Worm (Caenorhabditis elegans) whole organism, L1 larva: ENCODE measurements around the gene Y48C3A.5.

Source experiments
- C04F5.9 ChIP-seq: sonication (generic microtip); optimal IDR thresholded peaks from 2 replicates; lab custom pipeline; 2016; ENCODE audit warnings: missing genetic modification characterization, missing compliant biosample characterization
- C16A3.4 ChIP-seq: fragments of 150-350 bp; optimal IDR thresholded peaks from 2 replicates; lab custom pipeline; 2014; ENCODE audit warnings: missing biosample characterization, missing genetic modification characterization
- C34B4.2 ChIP-seq: sonication (generic microtip); optimal IDR thresholded peaks from 2 replicates; lab custom pipeline; 2017; ENCODE audit warnings: mild to moderate bottlenecking, missing genetic modification characterization, missing compliant biosample characterization
- F16B12.6 ChIP-seq: fragments of 150-350 bp; optimal IDR thresholded peaks from 2 replicates; lab custom pipeline; 2014; ENCODE audit warnings: missing biosample characterization, missing genetic modification characterization
- Y116A8C.19 ChIP-seq: sonication (generic microtip); optimal IDR thresholded peaks from 2 replicates; lab custom pipeline; 2016; ENCODE audit warnings: missing compliant biosample characterization, missing genetic modification characterization, borderline replicate concordance
- aha-1 ChIP-seq: fragments of 150-350 bp; optimal IDR thresholded peaks from 2 replicates; lab custom pipeline; 2014; ENCODE audit warnings: missing biosample characterization, missing genetic modification characterization
- alr-1 ChIP-seq: fragments of 200-800 bp; sonication (Bioruptor generic); optimal IDR thresholded peaks from 2 replicates; lab custom pipeline; 2018; ENCODE audit warnings: borderline replicate concordance, mild to moderate bottlenecking, missing genetic modification characterization, missing compliant biosample characterization
- ceh-88 ChIP-seq: fragments of 200-800 bp; sonication (Bioruptor generic); IDR thresholded peaks from 2 replicates; pipeline ENCODE4 v1.3.6; 2022; ENCODE audit warnings: missing genetic modification characterization, missing compliant biosample characterization
- ces-1 ChIP-seq: fragments of 150-350 bp; optimal IDR thresholded peaks from 2 replicates; lab custom pipeline; 2014; ENCODE audit warnings: missing biosample characterization, missing genetic modification reagents, missing genetic modification characterization
- dsc-1 ChIP-seq: sonication (generic microtip); optimal IDR thresholded peaks from 2 replicates; lab custom pipeline; 2016; ENCODE audit warnings: mild to moderate bottlenecking, missing genetic modification characterization, missing compliant biosample characterization
- efl-1 ChIP-seq, 4 experiments: fragments of 150-350 bp; optimal IDR thresholded peaks in 3 of 4; peaks in 1 of 4; 1 replicate in 1 of 4; 2 replicates in 3 of 4; lab custom pipeline; 2014; ENCODE audit warnings: missing biosample characterization in 2 of 4, missing genetic modification characterization in 2 of 4, missing genetic modification reagents in 2 of 4
- efl-3 ChIP-seq: fragments of 200-800 bp; sonication (Bioruptor generic); optimal IDR thresholded peaks from 2 replicates; lab custom pipeline; 2018; ENCODE audit warnings: mild to moderate bottlenecking, missing genetic modification characterization, missing compliant biosample characterization
- egl-13 ChIP-seq: sonication (generic microtip); optimal IDR thresholded peaks from 2 replicates; lab custom pipeline; 2016; ENCODE audit warnings: missing genotype, missing genetic modification reagents, missing genetic modification characterization, missing compliant biosample characterization
- elt-2 ChIP-seq: sonication (generic microtip); optimal IDR thresholded peaks from 2 replicates; lab custom pipeline; 2016; ENCODE audit warnings: missing genetic modification characterization, mild to moderate bottlenecking, inconsistent platforms, missing compliant biosample characterization, missing genetic modification reagents
- ets-5 ChIP-seq: fragments of 200-800 bp; sonication (Bioruptor generic); IDR thresholded peaks from 2 replicates; pipeline ENCODE4 v1.3.6; 2022; ENCODE audit warnings: missing genetic modification characterization, missing compliant biosample characterization
- fkh-10 ChIP-seq: sonication (generic microtip); optimal IDR thresholded peaks from 2 replicates; lab custom pipeline; 2017; ENCODE audit warnings: missing biosample characterization, missing genetic modification reagents, missing genetic modification characterization
- fkh-4 ChIP-seq: sonication (generic microtip); optimal IDR thresholded peaks from 2 replicates; lab custom pipeline; 2016; ENCODE audit warnings: missing compliant biosample characterization, missing genetic modification characterization, borderline replicate concordance
- hlh-4 ChIP-seq: sonication (generic microtip); optimal IDR thresholded peaks from 2 replicates; lab custom pipeline; 2016; ENCODE audit warnings: mild to moderate bottlenecking, missing genetic modification characterization, missing compliant biosample characterization
- hpl-2 ChIP-seq: fragments of 150-350 bp; optimal IDR thresholded peaks from 2 replicates; lab custom pipeline; 2014; ENCODE audit warnings: missing biosample characterization, missing genetic modification reagents, missing genetic modification characterization
- irx-1 ChIP-seq: sonication (generic microtip); optimal IDR thresholded peaks from 2 replicates; lab custom pipeline; 2016; ENCODE audit warnings: missing genetic modification characterization, missing compliant biosample characterization
- jun-1 ChIP-seq: fragments of 150-350 bp; optimal IDR thresholded peaks from 2 replicates; lab custom pipeline; 2014; ENCODE audit warnings: missing biosample characterization, missing genetic modification reagents, missing genetic modification characterization
- lin-13 ChIP-seq: fragments of 150-350 bp; optimal IDR thresholded peaks from 2 replicates; lab custom pipeline; 2014; ENCODE audit warnings: missing biosample characterization, missing genetic modification reagents, missing genetic modification characterization
- lin-14 ChIP-seq: fragments of 200-800 bp; sonication (Bioruptor generic); optimal IDR thresholded peaks from 2 replicates; lab custom pipeline; 2018; ENCODE audit warnings: mild to moderate bottlenecking, missing genetic modification characterization, moderate library complexity, missing compliant biosample characterization
- lin-35 ChIP-seq, 2 experiments: fragments of 150-350 bp; optimal IDR thresholded peaks; 2 replicates each; lab custom pipeline; 2014; ENCODE audit warnings: missing biosample characterization in 2 of 2, missing genetic modification characterization in 2 of 2, missing genetic modification reagents in 2 of 2
- lir-3 ChIP-seq: sonication (generic microtip); optimal IDR thresholded peaks from 2 replicates; lab custom pipeline; 2016; ENCODE audit warnings: mild to moderate bottlenecking, missing genetic modification characterization, moderate library complexity, missing compliant biosample characterization; ENCODE audit not compliant: poor library complexity
- lsy-2 ChIP-seq, 2 experiments: fragments of 150-350 bp; optimal IDR thresholded peaks; 2 replicates each; lab custom pipeline; 2014; ENCODE audit warnings: missing biosample characterization in 2 of 2, missing genetic modification characterization in 2 of 2
- mab-9 ChIP-seq: fragments of 200-800 bp; sonication (Bioruptor generic); IDR thresholded peaks from 2 replicates; pipeline ENCODE4 v1.3.6; 2022; ENCODE audit warnings: missing genetic modification reagents, missing genetic modification characterization, missing compliant biosample characterization
- nhr-12 ChIP-seq: sonication (generic microtip); optimal IDR thresholded peaks from 2 replicates; lab custom pipeline; 2017; ENCODE audit warnings: missing biosample characterization, missing genetic modification characterization
- nhr-19 ChIP-seq: fragments of 200-800 bp; sonication (Bioruptor generic); conservative IDR thresholded peaks from 2 replicates; pipeline ENCODE4 v1.3.6; 2022; ENCODE audit warnings: missing genetic modification characterization, missing compliant biosample characterization
- nhr-237 ChIP-seq: fragments of 150-350 bp; optimal IDR thresholded peaks from 2 replicates; lab custom pipeline; 2014; ENCODE audit warnings: missing biosample characterization, missing genetic modification characterization
- nhr-47 ChIP-seq: sonication (generic microtip); optimal IDR thresholded peaks from 2 replicates; lab custom pipeline; 2016; ENCODE audit warnings: mild to moderate bottlenecking, missing genetic modification characterization, moderate library complexity, missing compliant biosample characterization
- nhr-71 ChIP-seq: sonication (generic microtip); optimal IDR thresholded peaks from 2 replicates; lab custom pipeline; 2016; ENCODE audit warnings: mild to moderate bottlenecking, missing genetic modification characterization, moderate library complexity, missing compliant biosample characterization
- nhr-76 ChIP-seq: sonication (generic microtip); optimal IDR thresholded peaks from 2 replicates; lab custom pipeline; 2017; ENCODE audit warnings: missing biosample characterization, missing genetic modification characterization
- nhr-84 ChIP-seq: sonication (generic microtip); optimal IDR thresholded peaks from 2 replicates; lab custom pipeline; 2017; ENCODE audit warnings: missing biosample characterization, missing genetic modification characterization
- nhr-85 ChIP-seq: sonication (generic microtip); peaks from one replicate; lab custom pipeline; 2016; ENCODE audit warnings: missing genetic modification characterization, inconsistent platforms, missing compliant biosample characterization
- pax-3 ChIP-seq: fragments of 200-800 bp; sonication (Bioruptor generic); optimal IDR thresholded peaks from 2 replicates; lab custom pipeline; 2018; ENCODE audit warnings: mild to moderate bottlenecking, missing genetic modification characterization, moderate library complexity, missing compliant biosample characterization
- pqm-1 ChIP-seq: sonication (generic microtip); optimal IDR thresholded peaks from 3 replicates; lab custom pipeline; 2017; ENCODE audit warnings: missing biosample characterization, missing genetic modification characterization
- snpc-4 ChIP-seq: fragments of 150-350 bp; optimal IDR thresholded peaks from 2 replicates; lab custom pipeline; 2014; ENCODE audit warnings: missing biosample characterization, missing genetic modification characterization
- sox-4 ChIP-seq: sonication (generic microtip); optimal IDR thresholded peaks from 2 replicates; lab custom pipeline; 2016; ENCODE audit warnings: missing genetic modification characterization, missing compliant biosample characterization
- sup-37 ChIP-seq: fragments of 200-800 bp; sonication (Bioruptor generic); optimal IDR thresholded peaks from 2 replicates; lab custom pipeline; 2018; ENCODE audit warnings: mild to moderate bottlenecking, missing genetic modification characterization, missing compliant biosample characterization
- swsn-7 ChIP-seq: sonication (generic microtip); optimal IDR thresholded peaks from 2 replicates; lab custom pipeline; 2016; ENCODE audit warnings: missing genetic modification characterization, missing compliant biosample characterization
- tbx-2 ChIP-seq: sonication (generic microtip); optimal IDR thresholded peaks from 2 replicates; lab custom pipeline; 2016; ENCODE audit warnings: missing genetic modification characterization, missing compliant biosample characterization
- unc-130 ChIP-seq: fragments of 150-350 bp; optimal IDR thresholded peaks from 2 replicates; lab custom pipeline; 2017; ENCODE audit warnings: missing biosample characterization, missing genetic modification characterization, inconsistent platforms
- unc-62 ChIP-seq: fragments of 150-350 bp; optimal IDR thresholded peaks from 2 replicates; lab custom pipeline; 2014; ENCODE audit warnings: missing biosample characterization, missing genetic modification reagents, missing genetic modification characterization
- unc-86 ChIP-seq: sonication (generic microtip); optimal IDR thresholded peaks from 2 replicates; lab custom pipeline; 2016; ENCODE audit warnings: missing genetic modification characterization, missing compliant biosample characterization
- unc-98 ChIP-seq: fragments of 200-800 bp; sonication (Bioruptor generic); IDR thresholded peaks from 2 replicates; pipeline ENCODE4 v1.3.6; 2022; ENCODE audit warnings: missing genetic modification characterization, missing compliant biosample characterization
- vab-15 ChIP-seq: sonication (generic microtip); optimal IDR thresholded peaks from 2 replicates; lab custom pipeline; 2017; ENCODE audit warnings: missing genotype, mild to moderate bottlenecking, missing genetic modification characterization, missing compliant biosample characterization
- ztf-11 ChIP-seq, 2 experiments: sonication (generic microtip); optimal IDR thresholded peaks; 2 replicates each; lab custom pipeline; 2016 to 2017; ENCODE audit warnings: missing genetic modification characterization in 2 of 2, missing biosample characterization in 1 of 2, missing compliant biosample characterization in 1 of 2
- ztf-4 ChIP-seq: fragments of 150-350 bp; optimal IDR thresholded peaks from 2 replicates; lab custom pipeline; 2014; ENCODE audit warnings: missing biosample characterization, missing genetic modification characterization

Y48C3A.5 gene

DNA sequence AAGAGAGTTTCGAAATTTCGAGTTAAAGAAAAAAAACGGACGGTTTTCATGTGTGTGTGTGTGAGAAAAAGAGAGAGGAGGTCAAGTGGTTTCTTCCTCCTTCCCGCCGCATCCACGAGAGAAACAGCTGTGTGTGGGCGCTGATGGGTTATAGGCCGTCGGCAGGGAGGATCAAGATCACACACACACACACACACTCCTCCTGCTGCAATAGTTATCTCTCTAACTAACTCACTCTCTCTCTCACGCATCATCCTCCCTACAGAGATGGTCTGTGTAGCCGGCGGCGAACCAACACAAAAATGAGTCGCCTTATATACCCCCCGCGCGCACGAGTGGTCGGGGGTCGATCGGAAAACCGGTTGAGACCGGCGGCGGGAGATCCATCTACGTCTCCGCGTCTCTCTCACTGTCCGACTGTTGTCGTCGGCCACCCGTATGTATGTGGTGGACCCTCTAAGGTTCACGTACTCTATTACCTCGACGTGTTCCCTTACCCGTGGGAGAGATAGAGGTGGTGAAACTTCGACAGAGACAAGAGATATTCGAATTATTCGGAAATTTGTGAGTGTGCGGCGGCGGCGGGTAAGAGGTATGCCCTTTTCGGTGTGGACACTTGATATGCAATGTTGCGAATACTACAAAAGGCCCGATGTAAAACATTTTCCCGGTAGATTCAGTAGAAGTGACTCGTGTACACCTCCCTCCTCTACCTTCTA, 20.7 kb downstream of the Y48C3A.5 start (continued):
- TF ChIP-seq lir-3 (tag; lab: Kevin White, UChicago) (peak; percentile 69), hlh-4 (no peak), ets-5 (GFP tag; lab: Robert Waterston, UW) (no peak), unc-62 (GFP tag; lab: Kevin White, UChicago) (no peak), hpl-2 (GFP tag; lab: Kevin White, UChicago) (peak; percentile 57), fkh-4 (tag; lab: Kevin White, UChicago) (no peak), lin-13 (GFP tag; lab: Kevin White, UChicago) (no peak), Y116A8C.19 (no peak), F16B12.6 (no peak), nhr-85 (peak; percentile 99)

DNA sequence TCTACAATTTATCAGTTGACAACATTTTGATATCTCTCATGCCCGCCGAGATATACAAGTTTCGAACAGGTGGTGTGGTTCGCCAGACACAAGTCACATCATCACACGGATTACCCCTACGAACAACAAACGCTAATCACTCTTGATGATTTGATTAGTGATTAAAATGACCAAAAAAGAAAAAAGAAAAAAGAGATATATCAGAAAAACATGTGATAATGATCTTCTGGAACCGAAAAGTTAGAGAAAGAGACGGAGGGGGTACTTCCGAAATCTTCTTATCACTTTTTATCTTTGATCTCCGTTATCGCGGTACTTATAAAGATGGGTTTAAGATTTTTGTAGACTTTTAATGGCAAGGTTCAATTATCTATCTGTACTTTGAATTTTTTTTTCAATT, 22.0 kb downstream of the Y48C3A.5 start:
- no peak for TF ChIP-seq pqm-1 (tag; lab: Kevin White, UChicago)
- TF ChIP-seq sox-4 (tag; lab: Kevin White, UChicago) = no peak
- TF ChIP-seq mab-9 = no peak
- no peak for TF ChIP-seq C16A3.4 (tag; lab: Kevin White, UChicago)
- TF ChIP-seq jun-1 (tag; lab: Kevin White, UChicago) = no peak
- no peak for TF ChIP-seq egl-13
- no peak for TF ChIP-seq nhr-76 (tag; lab: Kevin White, UChicago)
- TF ChIP-seq ces-1 (GFP tag; lab: Kevin White, UChicago) = no peak
- TF ChIP-seq ztf-4 = no peak
- TF ChIP-seq nhr-237 (tag; lab: Kevin White, UChicago) = no peak
- no peak for TF ChIP-seq unc-86 (tag; lab: Kevin White, UChicago)
- peak in 1 of 2 experiments; percentile 35 for TF ChIP-seq lin-35 (GFP tag; optimal IDR thresholded peaks at IDR 0.05; lab: Kevin White, UChicago)
- no peak for TF ChIP-seq unc-62 (GFP tag; lab: Kevin White, UChicago)
- no peak for TF ChIP-seq tbx-2
- no peak for TF ChIP-seq unc-98 (GFP tag; lab: Robert Waterston, UW)
- TF ChIP-seq lsy-2 (tag; optimal IDR thresholded peaks at IDR 0.05; lab: Kevin White, UChicago) = peak in 1 of 2 experiments; percentile 29
- TF ChIP-seq dsc-1 = peak; percentile 56
- TF ChIP-seq irx-1 (tag; lab: Kevin White, UChicago) = no peak
- TF ChIP-seq C34B4.2 = no peak
- no peak for TF ChIP-seq swsn-7 (tag; lab: Kevin White, UChicago)
- TF ChIP-seq nhr-19 (GFP tag; lab: Robert Waterston, UW) = peak; percentile 39
- no peak for TF ChIP-seq Y116A8C.19
- no peak for TF ChIP-seq hlh-4
- TF ChIP-seq ets-5 (GFP tag; lab: Robert Waterston, UW) = no peak
- TF ChIP-seq aha-1 (tag; lab: Kevin White, UChicago) = no peak
- no peak for TF ChIP-seq fkh-10 (GFP tag; lab: Kevin White, UChicago)
- no peak for TF ChIP-seq elt-2 (tag; lab: Kevin White, UChicago)
- no peak for TF ChIP-seq efl-1 (optimal IDR thresholded peaks at IDR 0.05; lab: Kevin White, UChicago)
- TF ChIP-seq efl-1 (GFP tag; optimal IDR thresholded peaks at IDR 0.05 in 1 of 2; lab: Kevin White, UChicago) = no peak
- TF ChIP-seq C04F5.9 (tag; lab: Kevin White, UChicago) = no peak
- TF ChIP-seq ceh-88 (GFP tag; lab: Robert Waterston, UW) = no peak
- peak; percentile 69 for TF ChIP-seq nhr-71 (tag; lab: Kevin White, UChicago)
- peak; percentile 79 for TF ChIP-seq lin-14 (GFP tag; lab: Kevin White, UChicago)
- no peak for TF ChIP-seq nhr-47
- no peak for TF ChIP-seq efl-3 (GFP tag; lab: Kevin White, UChicago)
- no peak for TF ChIP-seq ztf-11 (tag; optimal IDR thresholded peaks at IDR 0.05; lab: Kevin White, UChicago)
- no peak for TF ChIP-seq unc-130 (tag; lab: Kevin White, UChicago)
- TF ChIP-seq sup-37 (GFP tag; lab: Kevin White, UChicago) = no peak
- no peak for TF ChIP-seq lin-13 (GFP tag; lab: Kevin White, UChicago)
- no peak for TF ChIP-seq nhr-12 (tag; lab: Kevin White, UChicago)
- TF ChIP-seq snpc-4 (tag; lab: Kevin White, UChicago) = no peak
- no peak for TF ChIP-seq lir-3 (tag; lab: Kevin White, UChicago)
- no peak for TF ChIP-seq nhr-84
- TF ChIP-seq pax-3 (tag; lab: Kevin White, UChicago) = no peak
- TF ChIP-seq vab-15 (tag; lab: Kevin White, UChicago) = no peak
- TF ChIP-seq alr-1 (tag; lab: Kevin White, UChicago) = no peak
